Worm (Caenorhabditis elegans) whole organism, L1 larva: Measurements from ENCODE around the gene mrpl-32.

Experiments used
- alr-1 ChIP-seq: fragments of 200-800 bp; sonication (Bioruptor generic); optimal IDR thresholded peaks from 2 replicates; lab custom pipeline; 2018; ENCODE audit warnings: borderline replicate concordance, mild to moderate bottlenecking, missing genetic modification characterization, missing compliant biosample characterization
- aly-2 ChIP-seq: fragments of 150-350 bp; optimal IDR thresholded peaks from 2 replicates; lab custom pipeline; 2014; ENCODE audit warnings: missing biosample characterization, missing genetic modification characterization
- efl-3 ChIP-seq: fragments of 200-800 bp; sonication (Bioruptor generic); optimal IDR thresholded peaks from 2 replicates; lab custom pipeline; 2018; ENCODE audit warnings: mild to moderate bottlenecking, missing genetic modification characterization, missing compliant biosample characterization
- irx-1 ChIP-seq: sonication (generic microtip); optimal IDR thresholded peaks from 2 replicates; lab custom pipeline; 2016; ENCODE audit warnings: missing genetic modification characterization, missing compliant biosample characterization
- isw-1 ChIP-seq: fragments of 200-800 bp; sonication (Bioruptor generic); IDR thresholded peaks from 2 replicates; pipeline ENCODE4 v1.3.6; 2022; ENCODE audit warnings: missing genetic modification characterization, missing compliant biosample characterization
- jun-1 ChIP-seq: fragments of 150-350 bp; optimal IDR thresholded peaks from 2 replicates; lab custom pipeline; 2014; ENCODE audit warnings: missing biosample characterization, missing genetic modification reagents, missing genetic modification characterization
- lin-13 ChIP-seq: fragments of 150-350 bp; optimal IDR thresholded peaks from 2 replicates; lab custom pipeline; 2014; ENCODE audit warnings: missing biosample characterization, missing genetic modification reagents, missing genetic modification characterization
- lin-15B ChIP-seq: fragments of 150-350 bp; sonication (generic microtip); optimal IDR thresholded peaks from 3 replicates; lab custom pipeline; 2014; ENCODE audit warnings: missing biosample characterization, missing genetic modification characterization
- pqm-1 ChIP-seq: sonication (generic microtip); optimal IDR thresholded peaks from 3 replicates; lab custom pipeline; 2017; ENCODE audit warnings: missing biosample characterization, missing genetic modification characterization

Gene mrpl-32

ce11 chrIII:8491945-8492344, 42.4 kb downstream of the mrpl-32 start:
- TF ChIP-seq lin-15B (no peak), isw-1 (no peak), lin-13 (no peak), aly-2 (tag; lab: Kevin White, UChicago) (no peak), jun-1 (tag; lab: Kevin White, UChicago) (no peak), alr-1 (tag; lab: Kevin White, UChicago) (no peak), pqm-1 (no peak), irx-1 (tag; lab: Kevin White, UChicago) (no peak), efl-3 (no peak)

ce11 chrIII:8494708-8495107, 45.2 kb downstream of the mrpl-32 start, which contains the start of gene pac-1:
Gene pac-1 (plus strand): TSS chrIII:8495008.
- no peak for TF ChIP-seq isw-1
